Worm (Caenorhabditis elegans) whole organism, midembryonic: ENCODE data around the gene F43E2.1.

Source experiments
- T22C8.4 ChIP-seq: fragments of 200-800 bp; sonication (Bioruptor generic); IDR thresholded peaks from 2 replicates; pipeline ENCODE4 v1.3.6; 2022; ENCODE audit warnings: missing genetic modification characterization, missing compliant biosample characterization
- flt-1 ChIP-seq: fragments of 200-800 bp; sonication (Bioruptor generic); IDR thresholded peaks from 2 replicates; pipeline ENCODE4 v1.3.6; 2022; ENCODE audit warnings: missing genetic modification characterization, missing compliant biosample characterization
- klf-2 ChIP-seq: fragments of 200-800 bp; sonication (Bioruptor generic); conservative IDR thresholded peaks from 2 replicates; pipeline ENCODE4 v1.3.6; 2022; ENCODE audit warnings: missing genetic modification reagents, missing genetic modification characterization, missing compliant biosample characterization
- tab-1 ChIP-seq: fragments of 200-800 bp; sonication (Bioruptor generic); IDR thresholded peaks from 2 replicates; pipeline ENCODE4 v1.3.6; 2022; ENCODE audit warnings: missing genetic modification characterization, missing compliant biosample characterization
- ztf-23 ChIP-seq: fragments of 200-800 bp; sonication (Bioruptor generic); IDR thresholded peaks from 2 replicates; pipeline ENCODE4 v1.3.6; 2022; ENCODE audit warnings: missing genetic modification reagents, missing genetic modification characterization, missing compliant biosample characterization
- ztf-29 ChIP-seq: fragments of 200-800 bp; sonication (Bioruptor generic); IDR thresholded peaks from 2 replicates; pipeline ENCODE4 v1.3.6; 2022; ENCODE audit warnings: missing genetic modification reagents, missing genetic modification characterization, missing compliant biosample characterization

ce11 chrII:7352507-7352906, 22.6 kb upstream of the F43E2.1 start, which contains the start of gene hsp-4:
- no peak for TF ChIP-seq flt-1 (GFP tag; lab: Robert Waterston, UW)
- no peak for TF ChIP-seq klf-2 (GFP tag; lab: Robert Waterston, UW)
- no peak for TF ChIP-seq T22C8.4
- TF ChIP-seq ztf-29 (GFP tag; lab: Robert Waterston, UW) = no peak
- no peak for TF ChIP-seq tab-1
- TF ChIP-seq ztf-23 (GFP tag; lab: Robert Waterston, UW) = no peak
